Worm (Caenorhabditis elegans) whole organism, midembryonic: Measurements from ENCODE around the gene ZK563.7.

Experiments used
- T22C8.4 ChIP-seq: fragments of 200-800 bp; sonication (Bioruptor generic); IDR thresholded peaks from 2 replicates; pipeline ENCODE4 v1.3.6; 2022; ENCODE audit warnings: missing genetic modification characterization, missing compliant biosample characterization
- cog-1 ChIP-seq: sonication (generic microtip); optimal IDR thresholded peaks from 2 replicates; lab custom pipeline; 2016; ENCODE audit warnings: missing genetic modification characterization, missing compliant biosample characterization
- flt-1 ChIP-seq: fragments of 200-800 bp; sonication (Bioruptor generic); IDR thresholded peaks from 2 replicates; pipeline ENCODE4 v1.3.6; 2022; ENCODE audit warnings: missing genetic modification characterization, missing compliant biosample characterization
- klf-2 ChIP-seq: fragments of 200-800 bp; sonication (Bioruptor generic); conservative IDR thresholded peaks from 2 replicates; pipeline ENCODE4 v1.3.6; 2022; ENCODE audit warnings: missing genetic modification reagents, missing genetic modification characterization, missing compliant biosample characterization
- med-1 ChIP-seq: sonication (generic microtip); optimal IDR thresholded peaks from 2 replicates; lab custom pipeline; 2017; ENCODE audit warnings: missing genetic modification characterization, mild to moderate bottlenecking, missing compliant biosample characterization, antibody characterized with exemption, missing genetic modification reagents; ENCODE audit not compliant: insufficient read depth
- ref-1 ChIP-seq: fragments of 200-800 bp; sonication (Bioruptor generic); conservative IDR thresholded peaks from 2 replicates; pipeline ENCODE4 v1.3.6; 2022; ENCODE audit warnings: missing genetic modification reagents, missing genetic modification characterization, missing compliant biosample characterization
- tab-1 ChIP-seq: fragments of 200-800 bp; sonication (Bioruptor generic); IDR thresholded peaks from 2 replicates; pipeline ENCODE4 v1.3.6; 2022; ENCODE audit warnings: missing genetic modification characterization, missing compliant biosample characterization
- ztf-23 ChIP-seq: fragments of 200-800 bp; sonication (Bioruptor generic); IDR thresholded peaks from 2 replicates; pipeline ENCODE4 v1.3.6; 2022; ENCODE audit warnings: missing genetic modification reagents, missing genetic modification characterization, missing compliant biosample characterization
- ztf-29 ChIP-seq: fragments of 200-800 bp; sonication (Bioruptor generic); IDR thresholded peaks from 2 replicates; pipeline ENCODE4 v1.3.6; 2022; ENCODE audit warnings: missing genetic modification reagents, missing genetic modification characterization, missing compliant biosample characterization

Gene ZK563.7

ce11 chrX:3429122-3429521 is 48.9 kb downstream of the ZK563.7 start:
- TF ChIP-seq cog-1 = no peak
- no peak for TF ChIP-seq klf-2 (GFP tag; lab: Robert Waterston, UW)
- TF ChIP-seq ref-1 = no peak
- no peak for TF ChIP-seq T22C8.4 (GFP tag; lab: Robert Waterston, UW)
- no peak for TF ChIP-seq med-1 (GFP tag; lab: Kevin White, UChicago)
- no peak for TF ChIP-seq ztf-29 (GFP tag; lab: Robert Waterston, UW)
- no peak for TF ChIP-seq ztf-23
- no peak for TF ChIP-seq tab-1 (GFP tag; lab: Robert Waterston, UW)
- TF ChIP-seq flt-1 (GFP tag; lab: Robert Waterston, UW) = no peak

ce11 chrX:3430020-3430419 is 49.8 kb downstream of the ZK563.7 start, which contains the start of gene ZK813.4:
Gene ZK813.4 (minus strand): TSS chrX:3430120.
- TF ChIP-seq cog-1 = no peak
- no peak for TF ChIP-seq T22C8.4 (GFP tag; lab: Robert Waterston, UW)
- no peak for TF ChIP-seq ztf-29 (GFP tag; lab: Robert Waterston, UW)
- TF ChIP-seq med-1 (GFP tag; lab: Kevin White, UChicago) = no peak
- TF ChIP-seq ref-1 = no peak
- TF ChIP-seq ztf-23 = no peak
- TF ChIP-seq tab-1 (GFP tag; lab: Robert Waterston, UW) = no peak
- no peak for TF ChIP-seq klf-2 (GFP tag; lab: Robert Waterston, UW)
- TF ChIP-seq flt-1 (GFP tag; lab: Robert Waterston, UW) = no peak
